Worm (Caenorhabditis elegans) whole organism, L4/young adult: ENCODE measurements around the gene srxa-14.

ENCODE experiments used
- W03F9.2 ChIP-seq: fragments of 150-350 bp; optimal IDR thresholded peaks from 2 replicates; lab custom pipeline; 2014; ENCODE audit warnings: missing biosample characterization, missing genetic modification characterization
- dao-5 ChIP-seq: sonication (generic microtip); optimal IDR thresholded peaks from 2 replicates; lab custom pipeline; 2016; ENCODE audit warnings: missing genotype, missing genetic modification characterization, moderate library complexity, missing compliant biosample characterization
- him-1 ChIP-seq: sonication (generic microtip); optimal IDR thresholded peaks from 2 replicates; lab custom pipeline; 2016; ENCODE audit warnings: missing genotype, missing genetic modification reagents, missing genetic modification characterization, missing compliant biosample characterization

- TF ChIP-seq him-1 (tag; lab: Kevin White, UChicago) (no peak), dao-5 (no peak), W03F9.2 (tag; lab: Kevin White, UChicago) (no peak)
Observed at ce11 chrV:20651923-20652322, 12.5 kb downstream of the srxa-14 start.
